Fruit fly (Drosophila melanogaster): ENCODE results near the gene CG31886.

CG31886 gene

dm6 chr2L:8957152-8957551 is 1.7 kb downstream of the CG31886 start:
- TF ChIP-seq CG10348 (GFP tag; IDR thresholded peaks at IDR 0.05) (no peak), CG8301 (tag; optimal IDR thresholded peaks at IDR 0.05) (no peak), CG9948 (tag; optimal IDR thresholded peaks at IDR 0.05) (no peak), CG4496 (GFP tag; IDR thresholded peaks at IDR 0.05) (no peak), Pif1B (GFP tag; optimal IDR thresholded peaks at IDR 0.05) (no peak), CG8159 (tag; optimal IDR thresholded peaks at IDR 0.05) (no peak), Ets98B (GFP tag; IDR thresholded peaks at IDR 0.05) (no peak), CG12605 (GFP tag; IDR thresholded peaks at IDR 0.05) (no peak), CG15710 (tag; optimal IDR thresholded peaks at IDR 0.05) (no peak), CG34367 (tag; optimal IDR thresholded peaks at IDR 0.05) (no peak), gl (tag; optimal IDR thresholded peaks at IDR 0.05) (no peak), CG17806 (tag; optimal IDR thresholded peaks at IDR 0.05) (no peak), CG13204 (GFP tag; optimal IDR thresholded peaks at IDR 0.05) (no peak), Snoo (tag; optimal IDR thresholded peaks at IDR 0.05) (no peak), rn (GFP tag; IDR thresholded peaks at IDR 0.05) (no peak), D1 (tag; optimal IDR thresholded peaks at IDR 0.05) (no peak), CG14655 (GFP tag; optimal IDR thresholded peaks at IDR 0.05) (no peak), EcR (GFP tag; optimal IDR thresholded peaks at IDR 0.05) (no peak), CG32121 (GFP tag; IDR thresholded peaks at IDR 0.05) (no peak)

- TF ChIP-seq CG4496 (GFP tag; IDR thresholded peaks at IDR 0.05) (no peak), D1 (tag; optimal IDR thresholded peaks at IDR 0.05) (no peak), CG15710 (tag; optimal IDR thresholded peaks at IDR 0.05) (no peak), CG13204 (GFP tag; optimal IDR thresholded peaks at IDR 0.05) (no peak), fd96Ca (GFP tag; IDR thresholded peaks at IDR 0.05) (no peak), CG12605 (GFP tag; IDR thresholded peaks at IDR 0.05) (no peak), CG34367 (tag; optimal IDR thresholded peaks at IDR 0.05) (no peak), CG32121 (GFP tag; IDR thresholded peaks at IDR 0.05) (no peak), Pif1A (GFP tag; optimal IDR thresholded peaks at IDR 0.05) (no peak), gl (tag; optimal IDR thresholded peaks at IDR 0.05) (no peak), CG10348 (GFP tag; IDR thresholded peaks at IDR 0.05) (no peak), Ets98B (GFP tag; IDR thresholded peaks at IDR 0.05) (no peak), EcR (GFP tag; optimal IDR thresholded peaks at IDR 0.05) (no peak), CG8301 (tag; optimal IDR thresholded peaks at IDR 0.05) (no peak), Snoo (tag; optimal IDR thresholded peaks at IDR 0.05) (no peak), CG8159 (tag; optimal IDR thresholded peaks at IDR 0.05) (no peak), Pif1B (GFP tag; optimal IDR thresholded peaks at IDR 0.05) (no peak)
These were observed 2.5 kb downstream of the CG31886 start for dm6 chr2L:8956336-8956726.

- TF ChIP-seq CG17806 (tag; optimal IDR thresholded peaks at IDR 0.05), result no peak
- no peak for TF ChIP-seq CG15710 (tag; optimal IDR thresholded peaks at IDR 0.05)
- no peak for TF ChIP-seq Ets98B (GFP tag; IDR thresholded peaks at IDR 0.05)
- no peak for TF ChIP-seq Snoo (tag; optimal IDR thresholded peaks at IDR 0.05)
- no peak for TF ChIP-seq rn (GFP tag; IDR thresholded peaks at IDR 0.05)
- TF ChIP-seq CG13204 (GFP tag; optimal IDR thresholded peaks at IDR 0.05), result no peak
- TF ChIP-seq CG32121 (GFP tag; IDR thresholded peaks at IDR 0.05), result no peak
- no peak for TF ChIP-seq CG10348 (GFP tag; IDR thresholded peaks at IDR 0.05)
- no peak for TF ChIP-seq CG9948 (tag; optimal IDR thresholded peaks at IDR 0.05)
- no peak for TF ChIP-seq D1 (tag; optimal IDR thresholded peaks at IDR 0.05)
- TF ChIP-seq fd96Ca (GFP tag; IDR thresholded peaks at IDR 0.05), result no peak
- TF ChIP-seq gl (tag; optimal IDR thresholded peaks at IDR 0.05), result no peak
- no peak for TF ChIP-seq CG8159 (tag; optimal IDR thresholded peaks at IDR 0.05)
- TF ChIP-seq CG8301 (tag; optimal IDR thresholded peaks at IDR 0.05), result no peak
- TF ChIP-seq CG12605 (GFP tag; IDR thresholded peaks at IDR 0.05), result no peak
- TF ChIP-seq CG34367 (tag; optimal IDR thresholded peaks at IDR 0.05), result no peak
- no peak for TF ChIP-seq CG14655 (GFP tag; optimal IDR thresholded peaks at IDR 0.05)
- no peak for TF ChIP-seq Pif1B (GFP tag; optimal IDR thresholded peaks at IDR 0.05)
- TF ChIP-seq CG4496 (GFP tag; IDR thresholded peaks at IDR 0.05), result no peak
These were observed 3.1 kb downstream of the CG31886 start for dm6 chr2L:8955597-8956335.

dm6 chr2L:8952194-8953037 is 6.4 kb downstream of the CG31886 start:
- TF ChIP-seq Pif1B (GFP tag; optimal IDR thresholded peaks at IDR 0.05) (peak; percentile 23), CG12605 (GFP tag; IDR thresholded peaks at IDR 0.05) (peak; percentile 67), CG8159 (tag; optimal IDR thresholded peaks at IDR 0.05) (peak; percentile 36), rn (GFP tag; IDR thresholded peaks at IDR 0.05) (no peak), Snoo (tag; optimal IDR thresholded peaks at IDR 0.05) (no peak), CG13204 (GFP tag; optimal IDR thresholded peaks at IDR 0.05) (no peak), D1 (tag; optimal IDR thresholded peaks at IDR 0.05) (peak; percentile 75), CG17806 (tag; optimal IDR thresholded peaks at IDR 0.05) (peak; percentile 41), CG14655 (GFP tag; optimal IDR thresholded peaks at IDR 0.05) (peak; percentile 60), fd96Ca (GFP tag; IDR thresholded peaks at IDR 0.05) (no peak; the same call in 1 of the 3 replicates), CG34367 (tag; optimal IDR thresholded peaks at IDR 0.05) (no peak), Pif1A (GFP tag; optimal IDR thresholded peaks at IDR 0.05) (peak; percentile 60), Ets98B (GFP tag; IDR thresholded peaks at IDR 0.05) (peak; percentile 79), gl (tag; optimal IDR thresholded peaks at IDR 0.05) (no peak), CG15710 (tag; optimal IDR thresholded peaks at IDR 0.05) (peak; percentile 40), CG8301 (tag; optimal IDR thresholded peaks at IDR 0.05) (peak; percentile 52), CG9948 (tag; optimal IDR thresholded peaks at IDR 0.05) (peak; percentile 17), CG32121 (GFP tag; IDR thresholded peaks at IDR 0.05) (peak; percentile 74), EcR (GFP tag; optimal IDR thresholded peaks at IDR 0.05) (peak; percentile 29), CG4496 (GFP tag; IDR thresholded peaks at IDR 0.05) (peak; percentile 78), CG10348 (GFP tag; IDR thresholded peaks at IDR 0.05) (no peak)

All from whole organism, pupa.